Worm (Caenorhabditis elegans) whole organism, early embryonic: ENCODE measurements around the gene parn-2.

Experiments used
- B0310.2 ChIP-seq: sonication (generic microtip); optimal IDR thresholded peaks from 2 replicates; lab custom pipeline; 2016; ENCODE audit warnings: mild to moderate bottlenecking, missing genetic modification characterization, missing compliant biosample characterization
- F13C5.2 ChIP-seq: sonication (generic microtip); optimal IDR thresholded peaks from 2 replicates; lab custom pipeline; 2017; ENCODE audit warnings: mild to moderate bottlenecking, missing genetic modification characterization, inconsistent platforms, missing compliant biosample characterization
- aly-1 ChIP-seq: sonication (generic microtip); optimal IDR thresholded peaks from 2 replicates; lab custom pipeline; 2016; ENCODE audit warnings: missing genetic modification characterization, missing compliant biosample characterization
- ama-1 ChIP-seq: fragments of 150-350 bp; optimal IDR thresholded peaks from 2 replicates; lab custom pipeline; 2014
- ceh-13 ChIP-seq: fragments of 200-800 bp; sonication (Bioruptor generic); optimal IDR thresholded peaks from 2 replicates; lab custom pipeline; 2018; ENCODE audit warnings: mild to moderate bottlenecking, missing genetic modification characterization, missing compliant biosample characterization
- ceh-36 ChIP-seq: sonication (generic microtip); optimal IDR thresholded peaks from 2 replicates; lab custom pipeline; 2016; ENCODE audit warnings: missing genetic modification characterization, inconsistent platforms, missing compliant biosample characterization
- flt-1 ChIP-seq: fragments of 200-800 bp; sonication (Bioruptor generic); IDR thresholded peaks from 2 replicates; pipeline ENCODE4 v1.3.6; 2022; ENCODE audit warnings: missing genetic modification characterization, missing compliant biosample characterization
- hmbx-1 ChIP-seq: sonication (generic microtip); optimal IDR thresholded peaks from 2 replicates; lab custom pipeline; 2016; ENCODE audit warnings: mild to moderate bottlenecking, missing genetic modification characterization, missing compliant biosample characterization
- hmg-4 ChIP-seq: fragments of 200-800 bp; sonication (Bioruptor generic); optimal IDR thresholded peaks from 2 replicates; lab custom pipeline; 2018; ENCODE audit warnings: mild to moderate bottlenecking, missing genetic modification characterization, missing compliant biosample characterization
- hnd-1 ChIP-seq: sonication (generic microtip); optimal IDR thresholded peaks from 2 replicates; lab custom pipeline; 2016; ENCODE audit warnings: missing genetic modification characterization, missing compliant biosample characterization
- pes-1 ChIP-seq: fragments of 200-800 bp; sonication (Bioruptor generic); IDR thresholded peaks from 2 replicates; pipeline ENCODE4 v1.3.6; 2022; ENCODE audit warnings: missing genetic modification reagents, missing genetic modification characterization, missing compliant biosample characterization
- tbx-11 ChIP-seq: fragments of 200-800 bp; sonication (Bioruptor generic); IDR thresholded peaks from 2 replicates; pipeline ENCODE4 v1.3.6; 2022; ENCODE audit warnings: missing genetic modification characterization, missing compliant biosample characterization
- tra-4 ChIP-seq: sonication (generic microtip); optimal IDR thresholded peaks from 2 replicates; lab custom pipeline; 2017; ENCODE audit warnings: missing genetic modification characterization, missing compliant biosample characterization

The parn-2 gene

ce11 chrII:12202921-12203320 lies 53.5 kb downstream of the parn-2 start, which contains the start of gene aqp-12:
aqp-12 (plus strand) TSS chrII:12203221.
- TF ChIP-seq pes-1 (no peak), aly-1 (no peak), hnd-1 (tag; lab: Kevin White, UChicago) (no peak), tra-4 (tag; lab: Kevin White, UChicago) (no peak), ama-1 (lab: Kevin White, UChicago) (no peak), ceh-13 (GFP tag; lab: Kevin White, UChicago) (no peak)

ce11 chrII:12202281-12202680 lies 54.1 kb downstream of the parn-2 start, which contains the start of gene trpp-5:
trpp-5 (minus strand) TSS chrII:12202381.
- TF ChIP-seq tra-4 (tag; lab: Kevin White, UChicago) (no peak), pes-1 (no peak), hmg-4 (GFP tag; lab: Kevin White, UChicago) (no peak), hnd-1 (tag; lab: Kevin White, UChicago) (no peak), ceh-36 (tag; lab: Kevin White, UChicago) (no peak), hmbx-1 (tag; lab: Kevin White, UChicago) (no peak), F13C5.2 (no peak), flt-1 (GFP tag; lab: Robert Waterston, UW) (no peak), B0310.2 (no peak), aly-1 (no peak), tbx-11 (GFP tag; lab: Robert Waterston, UW) (no peak)
